Fruit fly (Drosophila melanogaster): ENCODE measurements around the gene tim.

Gene tim

DNA sequence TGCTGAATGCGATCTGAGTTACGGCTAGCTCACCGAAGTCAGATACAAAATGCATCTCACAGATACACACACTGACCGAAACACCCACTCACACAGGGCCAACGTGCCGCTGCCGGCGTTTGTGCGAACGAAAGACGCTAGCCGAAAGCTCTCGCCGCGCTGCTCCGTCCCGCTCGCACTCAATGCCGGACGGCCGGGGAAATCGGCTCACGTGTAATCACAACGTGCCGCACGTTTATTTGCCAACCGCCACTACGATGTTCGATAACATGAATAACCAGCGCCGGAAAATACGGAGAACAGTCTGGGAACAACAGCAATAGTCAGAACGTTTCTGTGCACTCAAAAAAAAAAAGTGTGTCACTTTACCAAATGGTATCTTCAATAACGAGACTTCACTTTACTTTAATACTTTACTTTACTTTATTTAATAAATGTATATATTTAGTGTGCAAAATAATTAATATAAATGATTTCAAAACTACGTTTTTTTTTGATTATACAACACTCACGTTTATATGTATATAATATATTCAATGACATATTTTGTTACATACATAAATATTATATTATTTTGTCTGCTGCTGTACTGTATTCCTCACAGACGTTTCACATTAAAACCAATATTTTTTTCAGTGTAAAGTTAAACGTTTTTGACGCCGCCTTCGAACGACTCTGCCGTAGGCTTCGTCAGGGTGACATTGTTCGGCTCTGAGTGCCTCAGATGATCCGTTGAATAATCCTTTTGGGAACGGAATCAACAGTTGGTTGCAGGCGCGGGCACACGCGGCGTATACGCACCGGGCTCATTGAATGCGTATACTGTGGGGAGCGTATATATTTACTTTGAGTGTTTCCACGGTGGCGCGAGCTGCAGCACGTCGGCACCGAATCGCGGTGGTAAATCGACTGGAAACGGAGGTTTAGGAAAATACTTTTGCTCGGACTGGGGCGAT lies at the start of gene tim (continued):
- peak; percentile 51; the same call in 2 of the 3 replicates for TF ChIP-seq CG17361 (GFP tag; IDR thresholded peaks at IDR 0.05)
- TF ChIP-seq dan (GFP tag; IDR thresholded peaks at IDR 0.05) = no peak
- TF ChIP-seq CG8359 (GFP tag; optimal IDR thresholded peaks at IDR 0.05; ENCODE audit: borderline replicate concordance) = no peak
- TF ChIP-seq PHDP (tag; optimal IDR thresholded peaks at IDR 0.05) = peak; percentile 66
- peak; percentile 16 for TF ChIP-seq CG10654 (GFP tag; optimal IDR thresholded peaks at IDR 0.05)
- peak; percentile 26 for TF ChIP-seq Oli (tag; optimal IDR thresholded peaks at IDR 0.05)
- peak; percentile 57 for TF ChIP-seq CG30403 (GFP tag; optimal IDR thresholded peaks at IDR 0.05)
- peak; percentile 42 for TF ChIP-seq CG10366 (GFP tag; IDR thresholded peaks at IDR 0.05)
- peak; percentile 31 for TF ChIP-seq CG10209 (GFP tag; optimal IDR thresholded peaks at IDR 0.05)
- TF ChIP-seq CG1529 (GFP tag; optimal IDR thresholded peaks at IDR 0.05) = no peak
- no peak for TF ChIP-seq CG33213 (GFP tag; optimal IDR thresholded peaks at IDR 0.05)
- TF ChIP-seq inv (GFP tag; IDR thresholded peaks at IDR 0.05; ENCODE audit: partially characterized antibody) = no peak
- TF ChIP-seq Mad (GFP tag; optimal IDR thresholded peaks at IDR 0.05) = no peak
- TF ChIP-seq so (GFP tag; IDR thresholded peaks at IDR 0.05) = no peak
- TF ChIP-seq Rfx (GFP tag; IDR thresholded peaks at IDR 0.05) = 0 out of 2 replicates have a peak, but pooled peaks have one; percentile 16
- TF ChIP-seq HmgZ (tag; optimal IDR thresholded peaks at IDR 0.05) = no peak
- no peak for TF ChIP-seq fu2 (GFP tag; optimal IDR thresholded peaks at IDR 0.05)
- TF ChIP-seq crol (GFP tag; IDR thresholded peaks at IDR 0.05) = 0 out of 2 replicates have a peak, but pooled peaks have one; percentile 32
- peak; percentile 5 for TF ChIP-seq run (tag; optimal IDR thresholded peaks at IDR 0.05)
- TF ChIP-seq CG8388 (GFP tag; optimal IDR thresholded peaks at IDR 0.05) = peak; percentile 27
- peak; percentile 9 for TF ChIP-seq az2 (GFP tag; optimal IDR thresholded peaks at IDR 0.05)
- peak; percentile 4 for TF ChIP-seq CG3407 (GFP tag; optimal IDR thresholded peaks at IDR 0.05)
- no peak for TF ChIP-seq sens-2 (GFP tag; IDR thresholded peaks at IDR 0.05)
- TF ChIP-seq CG7372 (GFP tag; IDR thresholded peaks at IDR 0.05) = peak; percentile 54
- peak; percentile 48 for TF ChIP-seq CG8924 (tag; optimal IDR thresholded peaks at IDR 0.05)
- TF ChIP-seq CG9437 (GFP tag; optimal IDR thresholded peaks at IDR 0.05) = peak; percentile 73
- peak; percentile 67; the same call in 2 of the 3 replicates for TF ChIP-seq ci (GFP tag; IDR thresholded peaks at IDR 0.05)
- 0 out of 2 replicates have a peak, but pooled peaks have one; percentile 25 for TF ChIP-seq ara (GFP tag; IDR thresholded peaks at IDR 0.05)
- peak; percentile 99 for TF ChIP-seq cwo (GFP tag; optimal IDR thresholded peaks at IDR 0.05)
- TF ChIP-seq CG9932 (GFP tag; IDR thresholded peaks at IDR 0.05) = peak; percentile 7; the same call in 1 of the 2 replicates
- TF ChIP-seq D (optimal IDR thresholded peaks at IDR 0.05) = no peak
- peak; percentile 29 for TF ChIP-seq D (GFP tag; optimal IDR thresholded peaks at IDR 0.05)
- TF ChIP-seq Rx (GFP tag; IDR thresholded peaks at IDR 0.05) = no peak
- no peak for TF ChIP-seq B-H1 (GFP tag; IDR thresholded peaks at IDR 0.05)
- TF ChIP-seq ash1 (GFP tag; optimal IDR thresholded peaks at IDR 0.05) = no peak
- TF ChIP-seq CG10267 (tag; optimal IDR thresholded peaks at IDR 0.05) = peak; percentile 36
- peak; percentile 28 for TF ChIP-seq Nf-YB (GFP tag; optimal IDR thresholded peaks at IDR 0.05)
- no peak for TF ChIP-seq CG31365 (tag; optimal IDR thresholded peaks at IDR 0.05)
- TF ChIP-seq CG4328 (GFP tag; optimal IDR thresholded peaks at IDR 0.05) = no peak
- no peak for TF ChIP-seq HHEX (GFP tag; optimal IDR thresholded peaks at IDR 0.05)
- TF ChIP-seq CG34422 (GFP tag; IDR thresholded peaks at IDR 0.05) = peak; percentile 53; the same call in 1 of the 3 replicates
- no peak for TF ChIP-seq mirr (GFP tag; optimal IDR thresholded peaks at IDR 0.05)
- no peak for TF ChIP-seq NK7.1 (GFP tag; optimal IDR thresholded peaks at IDR 0.05)
- TF ChIP-seq lmd (GFP tag; IDR thresholded peaks at IDR 0.05) = peak; percentile 43; the same call in 1 of the 2 replicates
- TF ChIP-seq kah (GFP tag; optimal IDR thresholded peaks at IDR 0.05) = peak; percentile 75
- TF ChIP-seq dpn (GFP tag; optimal IDR thresholded peaks at IDR 0.05) = peak in 1 of 2 experiments; percentile 31
- TF ChIP-seq CG1832 (GFP tag; optimal IDR thresholded peaks at IDR 0.05) = peak; percentile 59
- TF ChIP-seq CG12104 (GFP tag; optimal IDR thresholded peaks at IDR 0.05) = peak; percentile 31
